Fruit fly (Drosophila melanogaster): ENCODE measurements around the gene CG14933.

CG14933 gene

DNA sequence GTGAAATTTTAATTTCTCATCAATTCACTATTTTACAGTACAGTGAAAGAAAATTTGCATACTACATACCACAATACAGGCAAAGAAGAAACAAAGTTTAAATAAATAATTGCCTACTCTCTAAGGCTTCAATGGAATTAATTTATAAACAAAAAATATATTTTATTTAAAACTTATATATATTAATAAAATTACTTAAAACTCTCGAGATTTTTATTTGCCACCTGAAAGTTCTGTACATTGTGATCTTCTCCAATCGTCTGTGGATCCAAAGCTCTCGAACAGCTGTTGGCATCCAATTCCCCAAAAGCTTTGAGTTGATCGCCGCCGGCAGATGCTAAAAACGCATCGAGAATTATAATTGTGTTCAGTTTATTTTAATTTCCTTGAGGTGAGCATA, 7.0 kb downstream of the CG14933 start, which contains the start of gene Mal-B2:
Gene Mal-B2, plus strand, starts transcription at position 301 of the 400 bp plus-strand sequence.
- TF ChIP-seq CG11762 (GFP tag; optimal IDR thresholded peaks at IDR 0.05; ENCODE audit: insufficient read depth), result no peak
- TF ChIP-seq CG11902 (GFP tag; optimal IDR thresholded peaks at IDR 0.05), result no peak
- TF ChIP-seq topi (GFP tag; optimal IDR thresholded peaks at IDR 0.05), result no peak
- no peak for TF ChIP-seq CG31627 (GFP tag; optimal IDR thresholded peaks at IDR 0.05)
- no peak for TF ChIP-seq achi (GFP tag; optimal IDR thresholded peaks at IDR 0.05)
- TF ChIP-seq OdsH (GFP tag; optimal IDR thresholded peaks at IDR 0.05), result no peak
- TF ChIP-seq salr (GFP tag; optimal IDR thresholded peaks at IDR 0.05), result no peak
- TF ChIP-seq CG6276 (GFP tag; optimal IDR thresholded peaks at IDR 0.05), result no peak
- no peak for TF ChIP-seq CG6854 (GFP tag; optimal IDR thresholded peaks at IDR 0.05)
- TF ChIP-seq Eip78C (GFP tag), result no peak
- TF ChIP-seq fd59A (GFP tag; optimal IDR thresholded peaks at IDR 0.05), result no peak
- no peak for TF ChIP-seq net (GFP tag; optimal IDR thresholded peaks at IDR 0.05)
- no peak for TF ChIP-seq CG16779 (tag; optimal IDR thresholded peaks at IDR 0.05)
- TF ChIP-seq Hr39 (GFP tag; optimal IDR thresholded peaks at IDR 0.05), result no peak
- no peak for TF ChIP-seq Hr38 (GFP tag; optimal IDR thresholded peaks at IDR 0.05)
- no peak for TF ChIP-seq CG10631 (GFP tag; optimal IDR thresholded peaks at IDR 0.05)
- TF ChIP-seq fkh (GFP tag; optimal IDR thresholded peaks at IDR 0.05), result no peak
- TF ChIP-seq CG1621 (tag; optimal IDR thresholded peaks at IDR 0.05), result no peak
- no peak for TF ChIP-seq lz (GFP tag; optimal IDR thresholded peaks at IDR 0.05)
- TF ChIP-seq CG7368 (GFP tag; optimal IDR thresholded peaks at IDR 0.05), result no peak

dm6 chr2L:11853130-11853529, 10.5 kb downstream of the CG14933 start, which contains the start of gene CG42751:
TSS of gene CG42751 (plus strand) at chr2L:11853430.
- no peak for TF ChIP-seq Gug (GFP tag; IDR thresholded peaks at IDR 0.05)
- no peak for TF ChIP-seq Ets21C (GFP tag; optimal IDR thresholded peaks at IDR 0.05)
- no peak for TF ChIP-seq Ets96B (tag; optimal IDR thresholded peaks at IDR 0.05)
- no peak for TF ChIP-seq Smox (GFP tag; optimal IDR thresholded peaks at IDR 0.05)
- TF ChIP-seq lz (GFP tag; optimal IDR thresholded peaks at IDR 0.05), result no peak
- TF ChIP-seq Eip78C (GFP tag), result no peak

DNA sequence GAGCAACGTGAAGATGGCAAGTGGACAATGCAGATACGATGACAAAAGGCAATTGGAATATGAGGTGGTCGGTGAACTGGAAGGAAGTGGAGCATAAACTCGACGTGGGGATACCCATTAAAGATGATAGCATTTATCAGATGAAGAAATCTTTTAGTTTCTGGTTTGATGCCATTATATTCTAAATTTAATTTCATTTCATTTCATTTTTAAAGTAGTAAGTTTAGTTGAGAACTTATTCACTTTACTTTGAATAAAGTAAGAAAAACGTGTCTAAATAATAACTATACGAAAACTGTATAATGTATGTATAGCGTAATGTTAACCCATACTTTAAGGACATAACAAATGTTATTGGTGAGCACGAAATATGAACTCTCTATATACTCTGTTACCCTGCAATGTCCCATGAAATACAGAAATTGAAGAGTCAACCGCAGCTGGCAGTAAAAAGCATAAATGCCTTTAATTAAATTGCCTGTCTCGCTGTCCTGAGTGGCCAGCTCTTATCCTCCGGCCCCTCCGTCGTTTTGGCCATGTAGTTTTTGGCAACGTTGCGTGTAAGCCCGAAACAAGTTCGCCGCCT, 28.3 kb downstream of the CG14933 start:
- TF ChIP-seq net (GFP tag; optimal IDR thresholded peaks at IDR 0.05) (no peak), CG31627 (GFP tag; optimal IDR thresholded peaks at IDR 0.05) (peak; percentile 50), CG6163 (GFP tag; IDR thresholded peaks at IDR 0.05) (no peak), fd85E (GFP tag; optimal IDR thresholded peaks at IDR 0.05) (no peak), Eip75B (GFP tag; optimal IDR thresholded peaks at IDR 0.05) (peak; percentile 43), Sox102F (GFP tag; optimal IDR thresholded peaks at IDR 0.05) (peak; percentile 68), Sox14 (GFP tag; optimal IDR thresholded peaks at IDR 0.05) (peak; percentile 45), CG16779 (tag; optimal IDR thresholded peaks at IDR 0.05) (no peak), dac (GFP tag; optimal IDR thresholded peaks at IDR 0.05) (no peak), CG34406 (GFP tag; optimal IDR thresholded peaks at IDR 0.05) (peak; percentile 62), CG8319 (GFP tag; optimal IDR thresholded peaks at IDR 0.05) (peak; percentile 25), Sox15 (GFP tag; optimal IDR thresholded peaks at IDR 0.05) (peak; percentile 24), CG6808 (GFP tag; optimal IDR thresholded peaks at IDR 0.05) (peak; percentile 41), Hr4 (GFP tag; optimal IDR thresholded peaks at IDR 0.05) (no peak), Hr38 (GFP tag; optimal IDR thresholded peaks at IDR 0.05) (no peak), CG4318 (GFP tag; optimal IDR thresholded peaks at IDR 0.05) (no peak), salr (GFP tag; optimal IDR thresholded peaks at IDR 0.05) (peak in 1 of 2 experiments; percentile 5), CG9139 (GFP tag; optimal IDR thresholded peaks at IDR 0.05) (no peak), Hr39 (GFP tag; optimal IDR thresholded peaks at IDR 0.05) (peak; percentile 51), CG11902 (GFP tag; optimal IDR thresholded peaks at IDR 0.05) (peak; percentile 59), CG10631 (GFP tag; optimal IDR thresholded peaks at IDR 0.05) (peak; percentile 32), Ets96B (tag; optimal IDR thresholded peaks at IDR 0.05) (peak; percentile 57), Blimp-1 (GFP tag; optimal IDR thresholded peaks at IDR 0.05) (no peak), CG8632 (GFP tag; optimal IDR thresholded peaks at IDR 0.05) (peak; percentile 49), CG6854 (GFP tag; optimal IDR thresholded peaks at IDR 0.05) (no peak), CG6276 (GFP tag; optimal IDR thresholded peaks at IDR 0.05) (no peak), fd59A (GFP tag; optimal IDR thresholded peaks at IDR 0.05) (peak; percentile 9), eg (GFP tag; IDR thresholded peaks at IDR 0.05) (no peak), pdm3 (GFP tag; optimal IDR thresholded peaks at IDR 0.05) (peak; percentile 56), svp (GFP tag) (peak; percentile 83), esn (GFP tag; optimal IDR thresholded peaks at IDR 0.05) (no peak), Ets21C (GFP tag; optimal IDR thresholded peaks at IDR 0.05) (peak; percentile 25), CG3032 (tag; optimal IDR thresholded peaks at IDR 0.05) (peak; percentile 23), Lpt (GFP tag; optimal IDR thresholded peaks at IDR 0.05) (no peak), Smox (GFP tag; optimal IDR thresholded peaks at IDR 0.05) (peak; percentile 66), lz (GFP tag; optimal IDR thresholded peaks at IDR 0.05) (peak; percentile 66), CG8119 (GFP tag; IDR thresholded peaks at IDR 0.05) (no peak)
